Worm (Caenorhabditis elegans) whole organism, L1 larva: ENCODE data around the gene R07B7.12.

Source experiments
- aly-2 ChIP-seq: fragments of 150-350 bp; optimal IDR thresholded peaks from 2 replicates; lab custom pipeline; 2014; ENCODE audit warnings: missing biosample characterization, missing genetic modification characterization
- ceh-8 ChIP-seq: fragments of 200-800 bp; sonication (Bioruptor generic); optimal IDR thresholded peaks from 2 replicates; lab custom pipeline; 2018; ENCODE audit warnings: mild to moderate bottlenecking, missing genetic modification characterization, moderate library complexity, missing compliant biosample characterization
- ets-5 ChIP-seq: fragments of 200-800 bp; sonication (Bioruptor generic); IDR thresholded peaks from 2 replicates; pipeline ENCODE4 v1.3.6; 2022; ENCODE audit warnings: missing genetic modification characterization, missing compliant biosample characterization
- nhr-76 ChIP-seq: sonication (generic microtip); optimal IDR thresholded peaks from 2 replicates; lab custom pipeline; 2017; ENCODE audit warnings: missing biosample characterization, missing genetic modification characterization
- nhr-77 ChIP-seq: fragments of 150-350 bp; optimal IDR thresholded peaks from 2 replicates; lab custom pipeline; 2014; ENCODE audit warnings: missing biosample characterization, missing genetic modification characterization
- pag-3 ChIP-seq: sonication (generic microtip); optimal IDR thresholded peaks from 2 replicates; lab custom pipeline; 2017; ENCODE audit warnings: missing genetic modification characterization, mild to moderate bottlenecking, missing compliant biosample characterization, antibody characterized with exemption, borderline replicate concordance; ENCODE audit not compliant: insufficient read depth
- tbx-2 ChIP-seq: sonication (generic microtip); optimal IDR thresholded peaks from 2 replicates; lab custom pipeline; 2016; ENCODE audit warnings: missing genetic modification characterization, missing compliant biosample characterization

ce11 chrV:12113726-12114125 is 24.9 kb downstream of the R07B7.12 start:
- TF ChIP-seq pag-3 (tag; lab: Kevin White, UChicago), result no peak
- TF ChIP-seq ceh-8, result no peak
- TF ChIP-seq nhr-76, result no peak
- TF ChIP-seq nhr-77 (tag; lab: Kevin White, UChicago), result no peak
- TF ChIP-seq tbx-2, result no peak
- no peak for TF ChIP-seq ets-5
- TF ChIP-seq aly-2, result no peak
